Worm (Caenorhabditis elegans) whole organism, midembryonic: Measurements from ENCODE around the gene ser-7.

ENCODE experiments used
- T22C8.4 ChIP-seq: fragments of 200-800 bp; sonication (Bioruptor generic); IDR thresholded peaks from 2 replicates; pipeline ENCODE4 v1.3.6; 2022; ENCODE audit warnings: missing genetic modification characterization, missing compliant biosample characterization
- cog-1 ChIP-seq: sonication (generic microtip); optimal IDR thresholded peaks from 2 replicates; lab custom pipeline; 2016; ENCODE audit warnings: missing genetic modification characterization, missing compliant biosample characterization
- flt-1 ChIP-seq: fragments of 200-800 bp; sonication (Bioruptor generic); IDR thresholded peaks from 2 replicates; pipeline ENCODE4 v1.3.6; 2022; ENCODE audit warnings: missing genetic modification characterization, missing compliant biosample characterization
- klf-2 ChIP-seq: fragments of 200-800 bp; sonication (Bioruptor generic); conservative IDR thresholded peaks from 2 replicates; pipeline ENCODE4 v1.3.6; 2022; ENCODE audit warnings: missing genetic modification reagents, missing genetic modification characterization, missing compliant biosample characterization
- med-1 ChIP-seq: sonication (generic microtip); optimal IDR thresholded peaks from 2 replicates; lab custom pipeline; 2017; ENCODE audit warnings: missing genetic modification characterization, mild to moderate bottlenecking, missing compliant biosample characterization, antibody characterized with exemption, missing genetic modification reagents; ENCODE audit not compliant: insufficient read depth
- ref-1 ChIP-seq: fragments of 200-800 bp; sonication (Bioruptor generic); conservative IDR thresholded peaks from 2 replicates; pipeline ENCODE4 v1.3.6; 2022; ENCODE audit warnings: missing genetic modification reagents, missing genetic modification characterization, missing compliant biosample characterization
- tab-1 ChIP-seq: fragments of 200-800 bp; sonication (Bioruptor generic); IDR thresholded peaks from 2 replicates; pipeline ENCODE4 v1.3.6; 2022; ENCODE audit warnings: missing genetic modification characterization, missing compliant biosample characterization
- ztf-23 ChIP-seq: fragments of 200-800 bp; sonication (Bioruptor generic); IDR thresholded peaks from 2 replicates; pipeline ENCODE4 v1.3.6; 2022; ENCODE audit warnings: missing genetic modification reagents, missing genetic modification characterization, missing compliant biosample characterization
- ztf-29 ChIP-seq: fragments of 200-800 bp; sonication (Bioruptor generic); IDR thresholded peaks from 2 replicates; pipeline ENCODE4 v1.3.6; 2022; ENCODE audit warnings: missing genetic modification reagents, missing genetic modification characterization, missing compliant biosample characterization

Gene ser-7

ce11 chrX:2731416-2731815 is 58.0 kb downstream of the ser-7 start:
- TF ChIP-seq T22C8.4 (GFP tag; lab: Robert Waterston, UW) (no peak), med-1 (no peak), tab-1 (GFP tag; lab: Robert Waterston, UW) (no peak), flt-1 (GFP tag; lab: Robert Waterston, UW) (no peak), ref-1 (GFP tag; lab: Robert Waterston, UW) (no peak), ztf-29 (GFP tag; lab: Robert Waterston, UW) (no peak), cog-1 (no peak), klf-2 (GFP tag; lab: Robert Waterston, UW) (no peak), ztf-23 (GFP tag; lab: Robert Waterston, UW) (no peak)
